Fruit fly (Drosophila melanogaster) whole organism, prepupa: ENCODE data around the gene Ns4.

ENCODE experiments used
- Blimp-1 ChIP-seq: fragments of 200-800 bp; sonication (Bioruptor generic); optimal IDR thresholded peaks from 3 replicates; lab custom pipeline; 2017; ENCODE audit warnings: missing biosample characterization, missing genetic modification characterization, mild to moderate bottlenecking, moderate library complexity, missing genetic modification reagents
- CG10631 ChIP-seq: fragments of 200-800 bp; sonication (Bioruptor generic); optimal IDR thresholded peaks from 2 replicates; lab custom pipeline; 2016; ENCODE audit warnings: missing biosample characterization, missing genetic modification characterization
- CG10669 ChIP-seq: fragments of 200-800 bp; sonication (Bioruptor generic); optimal IDR thresholded peaks from 3 replicates; lab custom pipeline; 2018; ENCODE audit warnings: missing biosample characterization, mild to moderate bottlenecking, missing genetic modification characterization, moderate library complexity
- CG11294 ChIP-seq: fragments of 200-800 bp; sonication (Bioruptor generic); IDR thresholded peaks from 2 replicates; pipeline ENCODE4 v1.3.6; 2022; ENCODE audit warnings: missing biosample characterization, missing genetic modification characterization
- CG11902 ChIP-seq: fragments of 200-800 bp; sonication (Bioruptor generic); optimal IDR thresholded peaks from 3 replicates; lab custom pipeline; 2016; ENCODE audit warnings: missing biosample characterization, missing genetic modification characterization
- CG15336 ChIP-seq: fragments of 200-800 bp; sonication (Bioruptor generic); IDR thresholded peaks from 2 replicates; pipeline ENCODE4 v1.3.6; 2022; ENCODE audit warnings: missing biosample characterization, missing genetic modification characterization
- CG1621 ChIP-seq: fragments of 200-800 bp; sonication (Bioruptor generic); optimal IDR thresholded peaks from 3 replicates; lab custom pipeline; 2018; ENCODE audit warnings: missing biosample characterization, mild to moderate bottlenecking, missing genetic modification characterization
- CG16779 ChIP-seq: fragments of 200-800 bp; sonication (Bioruptor generic); optimal IDR thresholded peaks from 3 replicates; lab custom pipeline; 2017; ENCODE audit warnings: missing biosample characterization, mild to moderate bottlenecking, missing genetic modification characterization
- CG3032 ChIP-seq: fragments of 200-800 bp; optimal IDR thresholded peaks from 2 replicates; lab custom pipeline; 2019; ENCODE audit warnings: missing biosample characterization, mild to moderate bottlenecking, missing genetic modification characterization, moderate library complexity
- CG31627 ChIP-seq: fragments of 200-800 bp; sonication (Bioruptor generic); optimal IDR thresholded peaks from 3 replicates; lab custom pipeline; 2016; ENCODE audit warnings: missing biosample characterization, missing genetic modification characterization
- CG32006 ChIP-seq: fragments of 200-800 bp; sonication (Bioruptor generic); optimal IDR thresholded peaks from 3 replicates; lab custom pipeline; 2017; ENCODE audit warnings: missing biosample characterization, mild to moderate bottlenecking, missing genetic modification characterization
- CG3919 ChIP-seq: fragments of 200-800 bp; sonication (Bioruptor generic); optimal IDR thresholded peaks from 3 replicates; lab custom pipeline; 2016; ENCODE audit warnings: missing biosample characterization, missing genetic modification characterization
- CG6276 ChIP-seq: fragments of 200-800 bp; sonication (Bioruptor generic); optimal IDR thresholded peaks from 2 replicates; lab custom pipeline; 2017; ENCODE audit warnings: missing biosample characterization, mild to moderate bottlenecking, missing genetic modification characterization
- CG6792 ChIP-seq: fragments of 200-800 bp; sonication (Bioruptor generic); optimal IDR thresholded peaks from 3 replicates; lab custom pipeline; 2016; ENCODE audit warnings: missing biosample characterization, missing genetic modification characterization
- CG6854 ChIP-seq: fragments of 200-800 bp; sonication (Bioruptor generic); optimal IDR thresholded peaks from 2 replicates; lab custom pipeline; 2017; ENCODE audit warnings: missing biosample characterization, mild to moderate bottlenecking, missing genetic modification characterization
- CG8119 ChIP-seq: fragments of 200-800 bp; sonication (Bioruptor generic); IDR thresholded peaks from 3 replicates; pipeline ENCODE4 v1.3.6; 2022; ENCODE audit warnings: missing biosample characterization, missing genetic modification characterization
- CG8319 ChIP-seq: fragments of 200-800 bp; sonication (Bioruptor generic); optimal IDR thresholded peaks from 3 replicates; lab custom pipeline; 2016; ENCODE audit warnings: missing biosample characterization, missing genetic modification characterization
- CG8632 ChIP-seq: fragments of 200-800 bp; sonication (Bioruptor generic); optimal IDR thresholded peaks from 3 replicates; lab custom pipeline; 2016; ENCODE audit warnings: missing biosample characterization, missing genetic modification characterization
- CG9139 ChIP-seq: fragments of 200-800 bp; sonication (Bioruptor generic); optimal IDR thresholded peaks from 3 replicates; lab custom pipeline; 2017; ENCODE audit warnings: missing biosample characterization, mild to moderate bottlenecking, missing genetic modification characterization
- Eip75B ChIP-seq: fragments of 200-800 bp; sonication (Bioruptor generic); optimal IDR thresholded peaks from 3 replicates; lab custom pipeline; 2016; ENCODE audit warnings: missing biosample characterization, missing genetic modification characterization
- Gug ChIP-seq: fragments of 200-800 bp; sonication (Bioruptor generic); IDR thresholded peaks from 2 replicates; pipeline ENCODE4 v1.3.6; 2022; ENCODE audit warnings: missing biosample characterization, missing genetic modification characterization
- Hr4 ChIP-seq: fragments of 200-800 bp; sonication (Bioruptor generic); optimal IDR thresholded peaks from 3 replicates; lab custom pipeline; 2016; ENCODE audit warnings: missing biosample characterization, missing genetic modification characterization
- Sox102F ChIP-seq: fragments of 200-800 bp; sonication (Bioruptor generic); optimal IDR thresholded peaks from 2 replicates; lab custom pipeline; 2016; ENCODE audit warnings: missing biosample characterization, mild to moderate bottlenecking, missing genetic modification characterization
- Sox14 ChIP-seq: fragments of 200-800 bp; sonication (Bioruptor generic); optimal IDR thresholded peaks from 3 replicates; lab custom pipeline; 2016; ENCODE audit warnings: missing biosample characterization, missing genetic modification characterization
- Sox15 ChIP-seq: fragments of 200-800 bp; sonication (Bioruptor generic); optimal IDR thresholded peaks from 3 replicates; lab custom pipeline; 2016; ENCODE audit warnings: missing biosample characterization, missing genetic modification characterization
- acj6 ChIP-seq: fragments of 200-800 bp; sonication (Bioruptor generic); optimal IDR thresholded peaks from 3 replicates; lab custom pipeline; 2016; ENCODE audit warnings: missing biosample characterization, missing genetic modification characterization
- eg ChIP-seq: fragments of 200-800 bp; sonication (Bioruptor generic); IDR thresholded peaks from 3 replicates; pipeline ENCODE4 v1.3.6; 2022; ENCODE audit warnings: missing biosample characterization, missing genetic modification characterization
- esn ChIP-seq: fragments of 200-800 bp; sonication (Bioruptor generic); optimal IDR thresholded peaks from 2 replicates; lab custom pipeline; 2016; ENCODE audit warnings: missing biosample characterization, mild to moderate bottlenecking, missing genetic modification characterization, moderate library complexity
- fd59A ChIP-seq: fragments of 200-800 bp; sonication (Bioruptor generic); optimal IDR thresholded peaks from 2 replicates; lab custom pipeline; 2017; ENCODE audit warnings: missing biosample characterization, mild to moderate bottlenecking, missing genetic modification characterization, missing genetic modification reagents
- fd85E ChIP-seq: fragments of 200-800 bp; sonication (Bioruptor generic); optimal IDR thresholded peaks from 3 replicates; lab custom pipeline; 2016; ENCODE audit warnings: missing biosample characterization, missing genetic modification characterization
- lz ChIP-seq: fragments of 200-800 bp; sonication (Bioruptor generic); optimal IDR thresholded peaks from 3 replicates; lab custom pipeline; 2016; ENCODE audit warnings: missing biosample characterization, missing genetic modification characterization
- spab ChIP-seq: fragments of 200-800 bp; sonication (Bioruptor generic); optimal IDR thresholded peaks from 2 replicates; lab custom pipeline; 2017; ENCODE audit warnings: missing biosample characterization, mild to moderate bottlenecking, missing genetic modification characterization, missing genetic modification reagents
- ss ChIP-seq, 2 experiments: fragments of 200-800 bp; sonication (Bioruptor generic); optimal IDR thresholded peaks; 2 replicates in 1 of 2; 3 replicates in 1 of 2; lab custom pipeline; 2017 to 2018; ENCODE audit warnings: mild to moderate bottlenecking in 2 of 2, missing biosample characterization in 2 of 2, missing genetic modification characterization in 2 of 2, moderate library complexity in 1 of 2
- svp ChIP-seq: fragments of 200-800 bp; sonication (Bioruptor generic); peaks from one replicate; lab custom pipeline; 2016; ENCODE audit warnings: missing biosample characterization, missing genetic modification characterization
- topi ChIP-seq: fragments of 200-800 bp; sonication (Bioruptor generic); optimal IDR thresholded peaks from 3 replicates; lab custom pipeline; 2016; ENCODE audit warnings: missing biosample characterization, missing genetic modification characterization
- vri ChIP-seq: fragments of 200-800 bp; sonication (Bioruptor generic); optimal IDR thresholded peaks from 3 replicates; lab custom pipeline; 2016; ENCODE audit warnings: missing biosample characterization, mild to moderate bottlenecking, missing genetic modification characterization

Gene Ns4

DNA sequence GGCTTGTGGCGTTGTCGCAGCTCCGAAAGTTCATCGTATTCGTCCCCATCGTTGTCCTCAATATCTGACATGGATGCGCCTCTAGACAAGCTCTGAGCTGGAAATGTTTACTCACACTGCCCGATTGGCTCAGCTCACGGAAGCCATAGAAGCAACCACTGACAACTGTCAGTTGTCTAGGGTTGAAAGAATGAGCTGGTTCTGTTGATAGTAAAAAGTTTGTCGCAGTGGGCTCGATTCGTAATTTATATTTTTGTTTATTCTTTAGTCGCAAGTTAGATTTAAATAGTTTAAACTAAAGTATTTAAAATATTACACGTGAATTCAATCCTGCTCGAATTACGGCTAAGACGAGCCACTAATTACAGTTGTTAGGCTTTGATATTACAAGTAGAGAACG, 22.1 kb upstream of the Ns4 start, which contains the start of gene CarT:
Gene CarT, minus strand, starts transcription at position 101 of the 400 bp plus-strand sequence.
- TF ChIP-seq CG32006 (GFP tag; lab: Kevin White, UChicago): no peak
- no peak for TF ChIP-seq CG9139 (GFP tag; lab: Kevin White, UChicago)
- no peak for TF ChIP-seq CG16779 (tag; lab: Kevin White, UChicago)
- no peak for TF ChIP-seq CG15336 (GFP tag; lab: Robert Waterston, UW)
- no peak for TF ChIP-seq CG8319
- no peak for TF ChIP-seq fd85E (GFP tag; lab: Kevin White, UChicago)
- no peak for TF ChIP-seq CG11902 (GFP tag; lab: Kevin White, UChicago)

DNA sequence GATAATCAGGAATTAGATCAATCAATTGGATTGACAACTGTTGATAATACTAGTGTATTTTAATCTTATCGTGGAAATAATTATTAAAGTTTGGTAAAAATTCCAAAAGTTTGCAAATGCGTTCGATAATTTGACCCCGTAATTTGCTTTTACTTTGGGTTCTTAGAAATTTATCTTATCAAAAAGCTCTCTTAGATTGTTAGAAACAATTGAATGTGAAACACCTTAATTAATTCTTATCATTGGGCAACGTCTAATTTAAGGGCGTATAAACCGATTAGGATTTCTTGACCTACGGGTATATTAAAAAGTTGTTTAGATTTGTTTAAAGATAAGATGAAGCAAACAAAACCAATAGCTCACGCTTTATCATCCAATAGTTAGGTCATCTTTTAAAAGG, 19.3 kb upstream of the Ns4 start:
- TF ChIP-seq acj6 (GFP tag; lab: Kevin White, UChicago): no peak
- no peak for TF ChIP-seq CG16779 (tag; lab: Kevin White, UChicago)
- no peak for TF ChIP-seq CG3032
- no peak for TF ChIP-seq Sox15 (GFP tag; lab: Kevin White, UChicago)
- TF ChIP-seq CG8119 (GFP tag; lab: Robert Waterston, UW): no peak
- no peak for TF ChIP-seq fd59A (GFP tag; lab: Kevin White, UChicago)
- TF ChIP-seq Sox14: no peak
- no peak for TF ChIP-seq CG6792
- no peak for TF ChIP-seq CG6276 (GFP tag; lab: Kevin White, UChicago)
- no peak for TF ChIP-seq esn
- no peak for TF ChIP-seq CG15336 (GFP tag; lab: Robert Waterston, UW)
- TF ChIP-seq Eip75B (GFP tag; lab: Kevin White, UChicago): no peak
- no peak for TF ChIP-seq Hr4
- no peak for TF ChIP-seq Gug (GFP tag; lab: Robert Waterston, UW)
- no peak for TF ChIP-seq Sox102F (GFP tag; lab: Kevin White, UChicago)
- no peak for TF ChIP-seq vri (GFP tag; lab: Kevin White, UChicago)
- TF ChIP-seq CG3919 (GFP tag; lab: Kevin White, UChicago): no peak

DNA sequence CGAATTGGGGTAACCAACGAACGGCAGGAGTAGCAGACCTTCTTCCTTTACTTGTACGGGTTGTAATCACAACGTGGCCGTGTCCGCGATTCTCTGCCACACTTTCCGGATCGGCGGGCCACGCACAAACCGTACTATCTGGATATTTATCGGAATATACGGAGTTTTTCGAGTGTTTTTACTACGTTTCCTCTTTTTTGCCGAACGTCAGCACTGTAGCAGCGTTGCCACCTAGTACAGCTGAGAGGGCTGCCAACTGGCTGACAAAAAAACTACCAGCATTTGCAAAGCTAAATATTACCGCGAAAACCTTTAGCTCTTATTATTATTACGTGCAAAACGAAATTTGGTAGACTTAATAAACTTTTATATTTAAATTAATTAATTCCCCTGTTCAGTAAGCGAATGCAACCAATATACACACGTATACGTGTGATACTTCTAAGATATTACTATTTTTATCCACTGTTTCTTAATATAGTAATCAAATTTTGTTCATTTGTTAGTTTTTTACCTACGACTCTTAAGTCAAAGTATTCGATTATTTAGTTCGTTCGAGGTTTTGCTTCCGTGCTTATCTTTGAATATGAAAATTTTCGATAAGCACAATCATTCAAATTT, 18.1 kb upstream of the Ns4 start, which contains the start of gene TM9SF2:
Gene TM9SF2, minus strand, starts transcription at position 244 of the 621 bp plus-strand sequence.
- TF ChIP-seq acj6 (GFP tag; lab: Kevin White, UChicago) (no peak), eg (GFP tag; lab: Robert Waterston, UW) (peak; percentile 32; the same call in 1 of the 3 replicates), CG10631 (GFP tag; lab: Kevin White, UChicago) (peak; percentile 47), CG6276 (GFP tag; lab: Kevin White, UChicago) (no peak), CG16779 (tag; lab: Kevin White, UChicago) (no peak), CG1621 (no peak), esn (peak; percentile 47)

DNA sequence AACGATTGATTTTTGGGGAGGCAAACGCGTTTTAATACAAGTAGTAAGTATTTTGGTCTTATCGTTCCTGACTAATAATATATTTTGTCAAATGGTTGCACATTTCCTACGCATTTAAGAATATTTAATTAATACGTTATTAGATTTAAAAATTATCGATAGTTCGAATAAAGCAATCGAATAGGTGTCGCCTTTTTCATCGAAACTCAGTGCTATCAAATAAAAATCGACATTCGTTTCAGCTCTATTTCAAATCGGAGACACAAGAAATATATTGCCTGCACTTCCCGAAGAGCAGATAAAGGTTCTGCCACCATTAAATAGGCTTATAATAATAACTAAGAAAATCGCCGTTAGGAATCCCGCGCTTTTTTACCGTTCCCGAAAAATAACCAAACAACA, 17.6 kb upstream of the Ns4 start:
- TF ChIP-seq svp: no peak
- no peak for TF ChIP-seq CG8119 (GFP tag; lab: Robert Waterston, UW)
- TF ChIP-seq CG8319: no peak
- TF ChIP-seq CG6854 (GFP tag; lab: Kevin White, UChicago): no peak
- TF ChIP-seq CG6792: no peak
- TF ChIP-seq Sox14: no peak
- TF ChIP-seq CG10631 (GFP tag; lab: Kevin White, UChicago): no peak
- TF ChIP-seq CG15336 (GFP tag; lab: Robert Waterston, UW): no peak
- TF ChIP-seq, all 60 proteins: peak for 0

DNA sequence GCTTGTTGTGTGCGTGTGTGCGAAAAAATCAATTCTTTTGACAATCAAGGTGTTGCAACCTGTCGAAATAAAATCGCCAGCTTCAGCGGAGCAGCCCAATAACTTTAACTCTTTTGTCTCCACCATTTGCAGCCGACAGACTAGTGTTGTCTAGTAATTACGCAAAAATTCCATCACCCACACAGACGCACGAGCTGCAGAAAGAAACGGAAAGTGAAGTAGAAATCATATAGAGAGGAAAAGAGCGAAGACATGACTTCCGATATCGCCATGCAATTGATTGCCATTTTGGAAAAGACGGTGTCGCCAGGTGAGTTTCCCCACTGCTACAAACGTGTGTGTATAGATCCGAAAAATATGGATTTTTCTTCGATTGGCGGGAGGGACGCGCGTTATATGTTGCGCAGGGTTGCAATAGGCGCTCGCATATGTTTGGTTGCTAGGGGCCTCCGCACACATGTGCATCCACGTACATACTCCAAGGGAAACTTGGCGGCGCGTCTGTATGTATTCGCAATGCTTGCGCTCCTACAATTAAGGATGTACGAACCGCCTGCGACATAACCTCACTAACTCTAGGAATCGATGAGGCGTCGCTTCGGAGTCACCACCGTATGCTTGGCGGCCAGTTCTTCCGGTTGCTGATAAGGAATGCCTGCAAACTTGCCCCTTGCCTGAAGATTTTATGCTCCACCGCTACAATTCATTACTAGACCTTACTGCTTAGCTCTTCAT, 17.0 kb upstream of the Ns4 start:
- TF ChIP-seq Blimp-1: peak; percentile 94
- 0 out of 3 replicates have a peak, but pooled peaks have one; percentile 16 for TF ChIP-seq CG8119 (GFP tag; lab: Robert Waterston, UW)
- no peak for TF ChIP-seq topi (GFP tag; lab: Kevin White, UChicago)
- TF ChIP-seq CG11294 (GFP tag; lab: Robert Waterston, UW): no peak
- TF ChIP-seq ss (GFP tag; optimal IDR thresholded peaks at IDR 0.05; lab: Kevin White, UChicago): no peak
- TF ChIP-seq CG8632: no peak
- TF ChIP-seq spab: no peak
- no peak for TF ChIP-seq CG11902 (GFP tag; lab: Kevin White, UChicago)
- TF ChIP-seq vri (GFP tag; lab: Kevin White, UChicago): no peak
- no peak for TF ChIP-seq CG10669 (GFP tag; lab: Kevin White, UChicago)
- TF ChIP-seq CG31627: no peak
- no peak for TF ChIP-seq lz (GFP tag; lab: Kevin White, UChicago)
- no peak for TF ChIP-seq Hr4
